Worm (Caenorhabditis elegans) whole organism, mixed stage, embryonic: Measurements from ENCODE around the gene C50H2.4.

Experiments used
- ceh-83 ChIP-seq: fragments of 200-800 bp; sonication (Bioruptor generic); optimal IDR thresholded peaks from 2 replicates; lab custom pipeline; 2018; ENCODE audit warnings: mild to moderate bottlenecking, missing genetic modification characterization, missing compliant biosample characterization
- lin-13 ChIP-seq: fragments of 150-350 bp; optimal IDR thresholded peaks from 2 replicates; lab custom pipeline; 2014; ENCODE audit warnings: missing biosample characterization, missing genetic modification characterization
- mep-1 ChIP-seq: fragments of 150-350 bp; optimal IDR thresholded peaks from 2 replicates; lab custom pipeline; 2017; ENCODE audit warnings: missing biosample characterization, missing genetic modification reagents, missing genetic modification characterization, inconsistent platforms
- mls-2 ChIP-seq: sonication (generic microtip); optimal IDR thresholded peaks from 2 replicates; lab custom pipeline; 2016; ENCODE audit warnings: mild to moderate bottlenecking, missing genetic modification characterization, moderate library complexity, missing compliant biosample characterization
- sptf-1 ChIP-seq: sonication (generic microtip); optimal IDR thresholded peaks from 2 replicates; lab custom pipeline; 2017; ENCODE audit warnings: mild to moderate bottlenecking, missing genetic modification characterization, moderate library complexity, missing compliant biosample characterization
- unc-39 ChIP-seq: fragments of 150-350 bp; optimal IDR thresholded peaks from 2 replicates; lab custom pipeline; 2014; ENCODE audit warnings: missing biosample characterization, missing genetic modification characterization

ce11 chrV:9950861-9951260 lies 34.1 kb downstream of the C50H2.4 start, which contains the start of gene ttr-46:
- TF ChIP-seq mep-1 (tag; lab: Kevin White, UChicago) = no peak
- TF ChIP-seq lin-13 = no peak
- TF ChIP-seq unc-39 (tag; lab: Kevin White, UChicago) = no peak
- TF ChIP-seq mls-2 (tag; lab: Kevin White, UChicago) = no peak
- no peak for TF ChIP-seq sptf-1 (tag; lab: Kevin White, UChicago)
- no peak for TF ChIP-seq ceh-83 (GFP tag; lab: Kevin White, UChicago)
